Worm (Caenorhabditis elegans) whole organism, L1 larva: ENCODE measurements around the gene Y41D4A.7.

Experiments
- mab-9 ChIP-seq: fragments of 200-800 bp; sonication (Bioruptor generic); IDR thresholded peaks from 2 replicates; pipeline ENCODE4 v1.3.6; 2022; ENCODE audit warnings: missing genetic modification reagents, missing genetic modification characterization, missing compliant biosample characterization
- mdl-1 ChIP-seq, 2 experiments: fragments of 150-350 bp; optimal IDR thresholded peaks; 2 replicates each; lab custom pipeline; 2014 to 2017; ENCODE audit warnings: missing biosample characterization in 2 of 2, missing genetic modification characterization in 2 of 2, inconsistent platforms in 1 of 2
- nhr-237 ChIP-seq: fragments of 150-350 bp; optimal IDR thresholded peaks from 2 replicates; lab custom pipeline; 2014; ENCODE audit warnings: missing biosample characterization, missing genetic modification characterization
- nhr-76 ChIP-seq: sonication (generic microtip); optimal IDR thresholded peaks from 2 replicates; lab custom pipeline; 2017; ENCODE audit warnings: missing biosample characterization, missing genetic modification characterization
- nhr-77 ChIP-seq: fragments of 150-350 bp; optimal IDR thresholded peaks from 2 replicates; lab custom pipeline; 2014; ENCODE audit warnings: missing biosample characterization, missing genetic modification characterization
- pax-3 ChIP-seq: fragments of 200-800 bp; sonication (Bioruptor generic); optimal IDR thresholded peaks from 2 replicates; lab custom pipeline; 2018; ENCODE audit warnings: mild to moderate bottlenecking, missing genetic modification characterization, moderate library complexity, missing compliant biosample characterization
- skn-1 ChIP-seq: fragments of 150-350 bp; optimal IDR thresholded peaks from 2 replicates; lab custom pipeline; 2014; ENCODE audit warnings: missing biosample characterization, missing genetic modification characterization
- snpc-4 ChIP-seq: fragments of 150-350 bp; optimal IDR thresholded peaks from 2 replicates; lab custom pipeline; 2014; ENCODE audit warnings: missing biosample characterization, missing genetic modification characterization
- unc-30 ChIP-seq: sonication (generic microtip); optimal IDR thresholded peaks from 2 replicates; lab custom pipeline; 2017; ENCODE audit warnings: missing biosample characterization, missing genetic modification characterization

DNA sequence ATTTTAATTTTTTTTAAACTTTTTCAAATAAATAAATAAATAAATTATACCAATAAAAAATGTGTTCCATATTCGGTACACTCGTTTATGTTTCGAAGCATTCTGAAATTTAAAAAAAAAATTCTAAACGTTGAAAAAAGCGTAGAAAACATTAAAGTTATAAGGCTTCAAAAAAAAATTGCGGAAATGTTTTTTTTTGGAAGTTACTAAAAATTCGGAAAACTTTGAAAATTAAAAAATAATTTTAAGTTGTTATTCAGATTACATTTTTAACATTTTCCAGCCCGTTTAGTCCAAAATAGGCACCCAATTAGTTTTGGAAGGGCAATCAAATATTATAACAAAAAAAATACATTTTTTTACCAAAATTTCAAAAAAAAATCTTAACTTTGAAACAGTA is 42.5 kb upstream of the Y41D4A.7 start, which contains the start of gene Y38C1BA.1:
- no peak for TF ChIP-seq skn-1 (tag; lab: Kevin White, UChicago)
- no peak for TF ChIP-seq nhr-77 (tag; lab: Kevin White, UChicago)
- TF ChIP-seq mab-9 (GFP tag; lab: Robert Waterston, UW), result no peak
- TF ChIP-seq unc-30, result no peak
- no peak for TF ChIP-seq mdl-1 (tag; optimal IDR thresholded peaks at IDR 0.05; lab: Kevin White, UChicago)
- TF ChIP-seq nhr-76 (tag; lab: Kevin White, UChicago), result no peak
- TF ChIP-seq pax-3 (tag; lab: Kevin White, UChicago), result no peak
- TF ChIP-seq snpc-4 (tag; lab: Kevin White, UChicago), result no peak
- TF ChIP-seq nhr-237, result no peak
